Worm (Caenorhabditis elegans) whole organism, late embryonic: ENCODE data around the gene pals-33.

ENCODE experiments used
- F13H6.1 ChIP-seq: sonication (generic microtip); optimal IDR thresholded peaks from 2 replicates; lab custom pipeline; 2016; ENCODE audit warnings: missing genetic modification characterization, missing compliant biosample characterization
- K02D7.2 ChIP-seq: sonication (generic microtip); optimal IDR thresholded peaks from 2 replicates; lab custom pipeline; 2017; ENCODE audit warnings: mild to moderate bottlenecking, missing genetic modification characterization, missing compliant biosample characterization
- K09A11.1 ChIP-seq: sonication (generic microtip); optimal IDR thresholded peaks from 2 replicates; lab custom pipeline; 2017; ENCODE audit warnings: antibody characterized with exemption, mild to moderate bottlenecking, missing genetic modification characterization, missing compliant biosample characterization; ENCODE audit not compliant: insufficient read depth
- T23F11.4 ChIP-seq: fragments of 200-800 bp; sonication (Bioruptor generic); optimal IDR thresholded peaks from 2 replicates; lab custom pipeline; 2018; ENCODE audit warnings: mild to moderate bottlenecking, missing genetic modification characterization, missing compliant biosample characterization
- ahr-1 ChIP-seq: sonication (generic microtip); optimal IDR thresholded peaks from 2 replicates; lab custom pipeline; 2016; ENCODE audit warnings: missing genetic modification characterization, missing compliant biosample characterization
- ama-1 ChIP-seq: fragments of 150-350 bp; optimal IDR thresholded peaks from 2 replicates; lab custom pipeline; 2014
- ceh-14 ChIP-seq: sonication (generic microtip); optimal IDR thresholded peaks from 2 replicates; lab custom pipeline; 2016; ENCODE audit warnings: missing genotype, missing genetic modification characterization, missing compliant biosample characterization
- ceh-18 ChIP-seq: sonication (generic microtip); optimal IDR thresholded peaks from 2 replicates; lab custom pipeline; 2016; ENCODE audit warnings: missing genetic modification characterization, missing compliant biosample characterization
- ceh-19 ChIP-seq: fragments of 200-800 bp; sonication (Bioruptor generic); optimal IDR thresholded peaks from 2 replicates; lab custom pipeline; 2018; ENCODE audit warnings: mild to moderate bottlenecking, missing genetic modification characterization, missing compliant biosample characterization
- ceh-2 ChIP-seq: sonication (generic microtip); optimal IDR thresholded peaks from 2 replicates; lab custom pipeline; 2016; ENCODE audit warnings: missing genotype, missing genetic modification characterization, missing compliant biosample characterization
- ceh-22 ChIP-seq: sonication (generic microtip); optimal IDR thresholded peaks from 2 replicates; lab custom pipeline; 2017; ENCODE audit warnings: missing biosample characterization, missing genetic modification characterization
- ceh-24 ChIP-seq: sonication (generic microtip); optimal IDR thresholded peaks from 2 replicates; lab custom pipeline; 2016; ENCODE audit warnings: mild to moderate bottlenecking, missing genetic modification characterization, missing compliant biosample characterization
- ceh-30 ChIP-seq: fragments of 150-350 bp; optimal IDR thresholded peaks from 2 replicates; lab custom pipeline; 2014; ENCODE audit warnings: missing biosample characterization, missing genetic modification characterization
- ceh-31 ChIP-seq: sonication (generic microtip); optimal IDR thresholded peaks from 2 replicates; lab custom pipeline; 2016; ENCODE audit warnings: missing genetic modification characterization, missing compliant biosample characterization
- ceh-34 ChIP-seq: sonication (generic microtip); optimal IDR thresholded peaks from 2 replicates; lab custom pipeline; 2016; ENCODE audit warnings: mild to moderate bottlenecking, missing genetic modification characterization, missing compliant biosample characterization
- ceh-45 ChIP-seq: fragments of 200-800 bp; sonication (Bioruptor generic); IDR thresholded peaks from 2 replicates; pipeline ENCODE4 v1.3.6; 2022; ENCODE audit warnings: missing genetic modification reagents, missing genetic modification characterization, missing compliant biosample characterization
- ceh-48 ChIP-seq: sonication (generic microtip); optimal IDR thresholded peaks from 2 replicates; lab custom pipeline; 2016; ENCODE audit warnings: missing genetic modification characterization, inconsistent platforms, missing compliant biosample characterization
- ceh-9 ChIP-seq: sonication (generic microtip); optimal IDR thresholded peaks from 2 replicates; lab custom pipeline; 2016; ENCODE audit warnings: mild to moderate bottlenecking, missing genetic modification characterization, inconsistent platforms, missing compliant biosample characterization
- dve-1 ChIP-seq: sonication (generic microtip); optimal IDR thresholded peaks from 2 replicates; lab custom pipeline; 2017; ENCODE audit warnings: antibody characterized with exemption, mild to moderate bottlenecking, missing genetic modification characterization, missing compliant biosample characterization
- elt-2 ChIP-seq: sonication (generic microtip); optimal IDR thresholded peaks from 2 replicates; lab custom pipeline; 2016; ENCODE audit warnings: missing genetic modification reagents, missing genetic modification characterization, missing compliant biosample characterization
- elt-4 ChIP-seq: sonication (generic microtip); optimal IDR thresholded peaks from 2 replicates; lab custom pipeline; 2016; ENCODE audit warnings: missing genetic modification characterization, missing compliant biosample characterization
- ets-4 ChIP-seq: sonication (generic microtip); optimal IDR thresholded peaks from 2 replicates; lab custom pipeline; 2016; ENCODE audit warnings: missing genetic modification characterization, missing compliant biosample characterization
- fax-1 ChIP-seq: sonication (generic microtip); optimal IDR thresholded peaks from 2 replicates; lab custom pipeline; 2016; ENCODE audit warnings: missing genotype, missing genetic modification characterization, missing compliant biosample characterization
- fkh-10 ChIP-seq: fragments of 150-350 bp; optimal IDR thresholded peaks from 2 replicates; lab custom pipeline; 2014; ENCODE audit warnings: missing biosample characterization, missing genetic modification reagents, missing genetic modification characterization
- hlh-15 ChIP-seq: sonication (generic microtip); optimal IDR thresholded peaks from 2 replicates; lab custom pipeline; 2016; ENCODE audit warnings: missing genetic modification characterization, missing compliant biosample characterization
- hlh-30 ChIP-seq: sonication (generic microtip); optimal IDR thresholded peaks from 2 replicates; lab custom pipeline; 2017; ENCODE audit warnings: antibody characterized with exemption, missing genetic modification characterization, missing compliant biosample characterization; ENCODE audit not compliant: insufficient read depth
- hlh-8 ChIP-seq: sonication (generic microtip); optimal IDR thresholded peaks from 2 replicates; lab custom pipeline; 2016; ENCODE audit warnings: missing genotype, missing genetic modification characterization, missing compliant biosample characterization
- lim-6 ChIP-seq: sonication (generic microtip); optimal IDR thresholded peaks from 2 replicates; lab custom pipeline; 2016; ENCODE audit warnings: missing genetic modification characterization, missing compliant biosample characterization
- lin-11 ChIP-seq: fragments of 200-800 bp; sonication (Bioruptor generic); optimal IDR thresholded peaks from 2 replicates; lab custom pipeline; 2018; ENCODE audit warnings: mild to moderate bottlenecking, missing genetic modification characterization, missing compliant biosample characterization
- madf-2 ChIP-seq: sonication (generic microtip); optimal IDR thresholded peaks from 2 replicates; lab custom pipeline; 2017; ENCODE audit warnings: missing genetic modification characterization, missing compliant biosample characterization
- mec-3 ChIP-seq: sonication (generic microtip); optimal IDR thresholded peaks from 2 replicates; lab custom pipeline; 2016; ENCODE audit warnings: borderline replicate concordance, missing genetic modification characterization, missing compliant biosample characterization
- nfya-1 ChIP-seq: sonication (generic microtip); optimal IDR thresholded peaks from 2 replicates; lab custom pipeline; 2017; ENCODE audit warnings: missing genetic modification characterization, mild to moderate bottlenecking, missing compliant biosample characterization, antibody characterized with exemption, moderate library complexity
- nhr-11 ChIP-seq: fragments of 150-350 bp; optimal IDR thresholded peaks from 2 replicates; lab custom pipeline; 2014; ENCODE audit warnings: missing biosample characterization, missing genetic modification characterization
- nhr-232 ChIP-seq: sonication (generic microtip); optimal IDR thresholded peaks from 2 replicates; lab custom pipeline; 2016; ENCODE audit warnings: missing genetic modification characterization, missing compliant biosample characterization
- npax-4 ChIP-seq: sonication (generic microtip); optimal IDR thresholded peaks from 2 replicates; lab custom pipeline; 2016; ENCODE audit warnings: missing genetic modification characterization, missing compliant biosample characterization
- odd-2 ChIP-seq: sonication (generic microtip); optimal IDR thresholded peaks from 2 replicates; lab custom pipeline; 2017; ENCODE audit warnings: antibody characterized with exemption, mild to moderate bottlenecking, missing genetic modification characterization, missing compliant biosample characterization
- pag-3 ChIP-seq: sonication (generic microtip); optimal IDR thresholded peaks from 2 replicates; lab custom pipeline; 2016; ENCODE audit warnings: missing compliant biosample characterization, missing genetic modification characterization, borderline replicate concordance
- pax-1 ChIP-seq: fragments of 150-350 bp; optimal IDR thresholded peaks from 2 replicates; lab custom pipeline; 2014; ENCODE audit warnings: missing biosample characterization, missing genetic modification characterization
- pha-2 ChIP-seq: sonication (generic microtip); optimal IDR thresholded peaks from 2 replicates; lab custom pipeline; 2017; ENCODE audit warnings: mild to moderate bottlenecking, missing genetic modification characterization, missing compliant biosample characterization
- pha-4 ChIP-seq: fragments of 150-350 bp; optimal IDR thresholded peaks from 2 replicates; lab custom pipeline; 2018; ENCODE audit warnings: missing biosample characterization, missing genetic modification reagents, missing genetic modification characterization
- pros-1 ChIP-seq: fragments of 150-350 bp; optimal IDR thresholded peaks from 2 replicates; lab custom pipeline; 2014; ENCODE audit warnings: missing biosample characterization, missing genetic modification reagents, missing genetic modification characterization
- ref-2 ChIP-seq: sonication (generic microtip); optimal IDR thresholded peaks from 2 replicates; lab custom pipeline; 2016; ENCODE audit warnings: missing genetic modification characterization, missing compliant biosample characterization
- rnt-1 ChIP-seq: sonication (generic microtip); optimal IDR thresholded peaks from 2 replicates; lab custom pipeline; 2016; ENCODE audit warnings: missing genetic modification characterization, missing compliant biosample characterization
- sox-2 ChIP-seq: fragments of 200-800 bp; sonication (Bioruptor generic); IDR thresholded peaks from 2 replicates; pipeline ENCODE4 v1.3.6; 2022; ENCODE audit warnings: missing genetic modification reagents, missing genetic modification characterization, missing compliant biosample characterization
- sox-4 ChIP-seq: sonication (generic microtip); optimal IDR thresholded peaks from 2 replicates; lab custom pipeline; 2017; ENCODE audit warnings: mild to moderate bottlenecking, missing genetic modification characterization, inconsistent platforms, missing compliant biosample characterization
- syd-9 ChIP-seq: sonication (generic microtip); optimal IDR thresholded peaks from 2 replicates; lab custom pipeline; 2016; ENCODE audit warnings: mild to moderate bottlenecking, missing genetic modification characterization, moderate library complexity, missing compliant biosample characterization
- tbx-7 ChIP-seq: sonication (generic microtip); optimal IDR thresholded peaks from 2 replicates; lab custom pipeline; 2016; ENCODE audit warnings: missing genotype, missing genetic modification characterization, missing compliant biosample characterization
- unc-3 ChIP-seq, 2 experiments: fragments of 200-800 bp in 1 of 2; sonication (Bioruptor generic) in 1 of 2; sonication (generic microtip) in 1 of 2; conservative IDR thresholded peaks in 1 of 2; optimal IDR thresholded peaks in 1 of 2; 2 replicates each; pipeline versions ENCODE4 v1.3.6 to Lab custom; 2016 to 2022; ENCODE audit warnings: missing compliant biosample characterization in 2 of 2, missing genetic modification characterization in 2 of 2, missing genetic modification reagents in 1 of 2
- unc-55 ChIP-seq: sonication (generic microtip); optimal IDR thresholded peaks from 2 replicates; lab custom pipeline; 2017; ENCODE audit warnings: missing biosample characterization, missing genetic modification reagents, missing genetic modification characterization
- unc-86 ChIP-seq: sonication (generic microtip); optimal IDR thresholded peaks from 2 replicates; lab custom pipeline; 2016; ENCODE audit warnings: missing genetic modification characterization, missing compliant biosample characterization

pals-33 gene

ce11 chrV:3702998-3703397 lies 29.8 kb downstream of the pals-33 start:
- TF ChIP-seq rnt-1 = no peak
- TF ChIP-seq elt-2 (tag; lab: Kevin White, UChicago) = no peak
- TF ChIP-seq hlh-30 (tag; lab: Kevin White, UChicago) = no peak
- TF ChIP-seq K09A11.1 (tag; lab: Kevin White, UChicago) = no peak
- no peak for TF ChIP-seq pax-1 (tag; lab: Kevin White, UChicago)
- no peak for TF ChIP-seq ama-1 (lab: Kevin White, UChicago)
- TF ChIP-seq unc-55 (GFP tag; lab: Kevin White, UChicago) = no peak
- no peak for TF ChIP-seq ets-4
- no peak for TF ChIP-seq lim-6
- no peak for TF ChIP-seq nfya-1 (tag; lab: Kevin White, UChicago)
- TF ChIP-seq tbx-7 (tag; lab: Kevin White, UChicago) = no peak
- TF ChIP-seq fax-1 = no peak
- TF ChIP-seq hlh-8 (tag; lab: Kevin White, UChicago) = no peak
- TF ChIP-seq ceh-14 (tag; lab: Kevin White, UChicago) = no peak

- TF ChIP-seq ceh-24 (tag; lab: Kevin White, UChicago) (no peak), unc-86 (no peak), hlh-30 (tag; lab: Kevin White, UChicago) (peak; percentile 53), ceh-30 (tag; lab: Kevin White, UChicago) (no peak), T23F11.4 (GFP tag; lab: Kevin White, UChicago) (no peak), hlh-15 (tag; lab: Kevin White, UChicago) (no peak), dve-1 (tag; lab: Kevin White, UChicago) (no peak), ceh-22 (tag; lab: Kevin White, UChicago) (no peak), K09A11.1 (tag; lab: Kevin White, UChicago) (no peak), ceh-48 (tag; lab: Kevin White, UChicago) (no peak), madf-2 (tag; lab: Kevin White, UChicago) (no peak), ceh-31 (peak; percentile 81), ceh-18 (tag; lab: Kevin White, UChicago) (peak; percentile 24), nfya-1 (tag; lab: Kevin White, UChicago) (peak; percentile 83), unc-55 (GFP tag; lab: Kevin White, UChicago) (peak; percentile 74), ceh-19 (GFP tag; lab: Kevin White, UChicago) (no peak), F13H6.1 (tag; lab: Kevin White, UChicago) (peak; percentile 82), ceh-2 (no peak), nhr-232 (tag; lab: Kevin White, UChicago) (no peak), pros-1 (tag; lab: Kevin White, UChicago) (peak; percentile 30), pha-4 (tag; lab: Kevin White, UChicago) (no peak), ceh-9 (no peak), K02D7.2 (no peak), rnt-1 (no peak), elt-2 (tag; lab: Kevin White, UChicago) (no peak), syd-9 (tag; lab: Kevin White, UChicago) (no peak), ceh-45 (GFP tag; lab: Robert Waterston, UW) (no peak), odd-2 (tag; lab: Kevin White, UChicago) (no peak), elt-4 (tag; lab: Kevin White, UChicago) (no peak), ref-2 (tag; lab: Kevin White, UChicago) (peak; percentile 68), fax-1 (no peak), nhr-11 (no peak), mec-3 (tag; lab: Kevin White, UChicago) (no peak), ahr-1 (tag; lab: Kevin White, UChicago) (no peak), ceh-34 (tag; lab: Kevin White, UChicago) (peak; percentile 49), pag-3 (tag; lab: Kevin White, UChicago) (no peak), sox-4 (tag; lab: Kevin White, UChicago) (no peak), ceh-14 (tag; lab: Kevin White, UChicago) (peak; percentile 30), npax-4 (no peak), tbx-7 (tag; lab: Kevin White, UChicago) (no peak), pax-1 (tag; lab: Kevin White, UChicago) (no peak), unc-3 (GFP tag; conservative IDR thresholded peaks at IDR 0.05; lab: Robert Waterston, UW) (no peak), unc-3 (tag; optimal IDR thresholded peaks at IDR 0.05; lab: Kevin White, UChicago) (no peak), ets-4 (no peak), sox-2 (GFP tag; lab: Robert Waterston, UW) (no peak), pha-2 (tag; lab: Kevin White, UChicago) (no peak), lin-11 (tag; lab: Kevin White, UChicago) (no peak), fkh-10 (GFP tag; lab: Kevin White, UChicago) (no peak)
Observed at ce11 chrV:3703888-3704287, 30.7 kb downstream of the pals-33 start.
